Worm (Caenorhabditis elegans) whole organism, early embryonic: ENCODE data around the gene T05C1.5.

Source experiments
- B0310.2 ChIP-seq: sonication (generic microtip); optimal IDR thresholded peaks from 2 replicates; lab custom pipeline; 2016; ENCODE audit warnings: mild to moderate bottlenecking, missing genetic modification characterization, missing compliant biosample characterization
- ama-1 ChIP-seq: fragments of 150-350 bp; optimal IDR thresholded peaks from 2 replicates; lab custom pipeline; 2014
- ets-7 ChIP-seq: sonication (generic microtip); optimal IDR thresholded peaks from 2 replicates; lab custom pipeline; 2016; ENCODE audit warnings: missing genotype, missing genetic modification characterization, missing compliant biosample characterization
- flt-1 ChIP-seq: fragments of 200-800 bp; sonication (Bioruptor generic); IDR thresholded peaks from 2 replicates; pipeline ENCODE4 v1.3.6; 2022; ENCODE audit warnings: missing genetic modification characterization, missing compliant biosample characterization
- scrt-1 ChIP-seq: fragments of 200-800 bp; sonication (Bioruptor generic); IDR thresholded peaks from 2 replicates; pipeline ENCODE4 v1.3.6; 2022; ENCODE audit warnings: missing genetic modification characterization, missing compliant biosample characterization
- tbx-11 ChIP-seq: fragments of 200-800 bp; sonication (Bioruptor generic); IDR thresholded peaks from 2 replicates; pipeline ENCODE4 v1.3.6; 2022; ENCODE audit warnings: missing genetic modification characterization, missing compliant biosample characterization

- TF ChIP-seq ama-1 (lab: Kevin White, UChicago) = no peak
- no peak for TF ChIP-seq flt-1
- no peak for TF ChIP-seq scrt-1 (GFP tag; lab: Robert Waterston, UW)
- TF ChIP-seq tbx-11 (GFP tag; lab: Robert Waterston, UW) = no peak
- TF ChIP-seq ets-7 = no peak
- TF ChIP-seq B0310.2 (tag; lab: Kevin White, UChicago) = no peak
Measured at ce11 chrII:4456024-4456423, 34.6 kb downstream of the T05C1.5 start.
